Worm (Caenorhabditis elegans) whole organism, L1 larva: ENCODE data around the gene T02G5.3.

Experiments
- aly-2 ChIP-seq: fragments of 150-350 bp; optimal IDR thresholded peaks from 2 replicates; lab custom pipeline; 2014; ENCODE audit warnings: missing biosample characterization, missing genetic modification characterization
- lin-14 ChIP-seq: fragments of 200-800 bp; sonication (Bioruptor generic); optimal IDR thresholded peaks from 2 replicates; lab custom pipeline; 2018; ENCODE audit warnings: mild to moderate bottlenecking, missing genetic modification characterization, moderate library complexity, missing compliant biosample characterization
- lin-35 ChIP-seq, 2 experiments: fragments of 150-350 bp; optimal IDR thresholded peaks; 2 replicates each; lab custom pipeline; 2014; ENCODE audit warnings: missing biosample characterization in 2 of 2, missing genetic modification characterization in 2 of 2, missing genetic modification reagents in 2 of 2
- lin-39 ChIP-seq: fragments of 150-350 bp; optimal IDR thresholded peaks from 2 replicates; lab custom pipeline; 2014; ENCODE audit warnings: missing biosample characterization, missing genetic modification reagents, missing genetic modification characterization
- mep-1 ChIP-seq: fragments of 150-350 bp; optimal IDR thresholded peaks from 2 replicates; lab custom pipeline; 2014; ENCODE audit warnings: missing biosample characterization, missing genetic modification characterization
- nhr-11 ChIP-seq: fragments of 150-350 bp; optimal IDR thresholded peaks from 2 replicates; lab custom pipeline; 2014; ENCODE audit warnings: missing biosample characterization, missing genetic modification characterization
- nhr-47 ChIP-seq: sonication (generic microtip); optimal IDR thresholded peaks from 2 replicates; lab custom pipeline; 2016; ENCODE audit warnings: mild to moderate bottlenecking, missing genetic modification characterization, moderate library complexity, missing compliant biosample characterization
- snpc-4 ChIP-seq: fragments of 150-350 bp; optimal IDR thresholded peaks from 2 replicates; lab custom pipeline; 2014; ENCODE audit warnings: missing biosample characterization, missing genetic modification characterization

- TF ChIP-seq lin-39 (tag; lab: Kevin White, UChicago), result no peak
- TF ChIP-seq nhr-47 (tag; lab: Kevin White, UChicago), result no peak
- TF ChIP-seq lin-14 (GFP tag; lab: Kevin White, UChicago), result no peak
- no peak for TF ChIP-seq aly-2 (tag; lab: Kevin White, UChicago)
- TF ChIP-seq nhr-11 (tag; lab: Kevin White, UChicago), result no peak
- no peak for TF ChIP-seq mep-1 (tag; lab: Kevin White, UChicago)
- TF ChIP-seq lin-35 (GFP tag; optimal IDR thresholded peaks at IDR 0.05; lab: Kevin White, UChicago), result no peak
- no peak for TF ChIP-seq snpc-4 (tag; lab: Kevin White, UChicago)
Observed at ce11 chrII:7070434-7070833, 22.8 kb upstream of the T02G5.3 start.
